Worm (Caenorhabditis elegans): ENCODE data around the gene Y81G3A.4.

- TF ChIP-seq lsy-2 (tag; optimal IDR thresholded peaks at IDR 0.05): no peak
- no peak for TF ChIP-seq ZK546.5 (tag; optimal IDR thresholded peaks at IDR 0.05)
- TF ChIP-seq F49E8.2 (tag; optimal IDR thresholded peaks at IDR 0.05; ENCODE audit: borderline replicate concordance): no peak
- TF ChIP-seq dmd-6 (GFP tag; IDR thresholded peaks at IDR 0.05): no peak
- TF ChIP-seq lin-15B (tag; optimal IDR thresholded peaks at IDR 0.05): no peak
- no peak for TF ChIP-seq hlh-11 (tag; optimal IDR thresholded peaks at IDR 0.05)
- TF ChIP-seq dpl-1 (GFP tag; optimal IDR thresholded peaks at IDR 0.05): no peak
- TF ChIP-seq nhr-237 (tag; optimal IDR thresholded peaks at IDR 0.05): no peak
- no peak for TF ChIP-seq lin-39 (tag; optimal IDR thresholded peaks at IDR 0.05)
- no peak for TF ChIP-seq nhr-25 (tag; optimal IDR thresholded peaks at IDR 0.05; ENCODE audit: borderline replicate concordance, insufficient read depth)
- no peak for TF ChIP-seq egl-27 (tag; optimal IDR thresholded peaks at IDR 0.05)
- TF ChIP-seq fkh-10 (GFP tag; optimal IDR thresholded peaks at IDR 0.05): no peak
- no peak for TF ChIP-seq zag-1 (tag; optimal IDR thresholded peaks at IDR 0.05)
- TF ChIP-seq lim-7 (GFP tag; IDR thresholded peaks at IDR 0.05): no peak
Measured at ce11 chrII:13050050-13050449, 41.2 kb upstream of the Y81G3A.4 start.

All from whole organism, L4 larva.